Worm (Caenorhabditis elegans): ENCODE results near the gene egal-1.

DNA sequence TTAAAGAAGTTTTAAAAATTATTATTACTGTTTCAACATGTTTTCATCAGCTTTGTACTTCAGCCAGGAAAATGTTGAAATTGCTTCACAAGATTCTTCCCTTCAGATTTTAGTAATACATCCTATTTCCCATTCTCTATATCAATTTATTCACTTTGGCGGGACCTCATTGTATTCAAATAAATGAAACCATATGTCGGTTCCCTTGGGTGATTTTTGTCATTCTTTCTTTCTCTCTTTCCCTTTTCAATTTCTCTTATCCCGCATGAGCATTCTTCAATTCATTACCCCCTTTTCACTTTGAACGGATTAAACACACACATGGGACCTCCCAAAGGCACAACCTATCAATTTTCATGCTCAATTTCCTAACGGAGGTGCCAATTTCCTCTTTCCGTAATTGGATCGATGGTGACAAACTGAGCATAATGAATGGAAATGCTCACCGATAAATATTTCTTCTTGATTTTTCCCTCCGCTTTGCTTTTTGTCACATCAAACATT lies 21.0 kb upstream of the egal-1 start:
- TF ChIP-seq hmg-4 (GFP tag; optimal IDR thresholded peaks at IDR 0.05) (no peak), scrt-1 (GFP tag; IDR thresholded peaks at IDR 0.05) (no peak), flt-1 (GFP tag; IDR thresholded peaks at IDR 0.05) (no peak), ama-1 (optimal IDR thresholded peaks at IDR 0.05) (no peak), hnd-1 (tag; optimal IDR thresholded peaks at IDR 0.05) (no peak), B0310.2 (tag; optimal IDR thresholded peaks at IDR 0.05) (no peak), sea-1 (GFP tag; conservative IDR thresholded peaks at IDR 0.05) (no peak)
